Worm (Caenorhabditis elegans): ENCODE measurements around the gene Y34B4A.7.

DNA sequence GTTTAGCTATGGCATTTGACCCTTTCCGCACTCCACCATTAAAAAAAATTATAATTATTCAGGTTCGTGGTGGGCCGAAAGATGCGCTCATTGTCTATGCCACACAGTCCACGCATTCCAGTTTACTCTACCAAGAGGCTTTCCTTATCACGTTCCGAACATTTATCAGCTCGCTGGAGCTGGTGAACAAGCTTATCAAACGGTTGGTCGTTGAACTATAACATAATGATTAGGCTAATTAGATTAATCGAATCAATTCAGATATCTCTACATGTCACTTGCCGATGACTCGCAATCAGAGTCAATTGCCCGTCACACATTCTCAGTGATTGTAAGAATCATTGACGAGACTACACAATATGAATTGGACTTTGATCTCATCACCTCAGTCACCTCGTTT is 25.2 kb downstream of the Y34B4A.7 start:
- no peak for TF ChIP-seq nhr-237 (tag; optimal IDR thresholded peaks at IDR 0.05)
- no peak for TF ChIP-seq lsy-2 (tag; optimal IDR thresholded peaks at IDR 0.05)
- TF ChIP-seq ces-1 (GFP tag; optimal IDR thresholded peaks at IDR 0.05) = no peak
- TF ChIP-seq drap-1 (GFP tag; optimal IDR thresholded peaks at IDR 0.05) = no peak
- no peak for TF ChIP-seq ceh-39 (tag; optimal IDR thresholded peaks at IDR 0.05)
- TF ChIP-seq elt-1 (tag; optimal IDR thresholded peaks at IDR 0.05; ENCODE audit: borderline replicate concordance, insufficient read depth) = no peak
- TF ChIP-seq snpc-4 (tag; optimal IDR thresholded peaks at IDR 0.05) = no peak
